Worm (Caenorhabditis elegans) whole organism, L4 larva: Measurements from ENCODE around the gene osm-8.
A peak's percentile ranks its signal among the peaks of the same experiment; 100 is the strongest.

Experiments used
- D1046.2 ChIP-seq: fragments of 200-800 bp; sonication (Bioruptor generic); IDR thresholded peaks from 2 replicates; pipeline ENCODE4 v1.3.6; 2022; ENCODE audit warnings: missing genetic modification characterization, missing compliant biosample characterization
- F37D6.2 ChIP-seq: sonication (generic microtip); optimal IDR thresholded peaks from 2 replicates; lab custom pipeline; 2016; ENCODE audit warnings: mild to moderate bottlenecking, missing genetic modification characterization, missing compliant biosample characterization
- F44E2.7 ChIP-seq: fragments of 200-800 bp; sonication (Bioruptor generic); IDR thresholded peaks from 2 replicates; pipeline ENCODE4 v2.1.2; 2022; ENCODE audit warnings: missing genetic modification characterization, missing compliant biosample characterization
- R02D3.7 ChIP-seq: fragments of 150-350 bp; sonication (generic microtip); optimal IDR thresholded peaks from 3 replicates; lab custom pipeline; 2014; ENCODE audit warnings: missing biosample characterization, missing genetic modification characterization
- ZK546.5 ChIP-seq, 2 experiments: sonication (generic microtip); optimal IDR thresholded peaks; 2 replicates each; lab custom pipeline; 2017; ENCODE audit warnings: missing biosample characterization in 2 of 2, missing genetic modification characterization in 2 of 2
- aha-1 ChIP-seq: fragments of 150-350 bp; peaks from one replicate; lab custom pipeline; 2014; ENCODE audit warnings: missing biosample characterization, missing genetic modification characterization
- aly-2 ChIP-seq: sonication (generic microtip); optimal IDR thresholded peaks from 2 replicates; lab custom pipeline; 2018; ENCODE audit warnings: missing biosample characterization, missing genetic modification characterization
- daf-12 ChIP-seq: fragments of 150-350 bp; optimal IDR thresholded peaks from 2 replicates; lab custom pipeline; 2014; ENCODE audit warnings: missing biosample characterization, missing genetic modification reagents, missing genetic modification characterization
- daf-16 ChIP-seq, 3 experiments: sonication (generic microtip); optimal IDR thresholded peaks; 2 replicates each; lab custom pipeline; 2016 to 2017; ENCODE audit warnings: missing genetic modification characterization in 3 of 3, missing genetic modification reagents in 3 of 3, mild to moderate bottlenecking in 2 of 3, missing compliant biosample characterization in 2 of 3, missing biosample characterization in 1 of 3, moderate library complexity in 1 of 3
- dmd-6 ChIP-seq: fragments of 200-800 bp; sonication (Bioruptor generic); IDR thresholded peaks from 2 replicates; pipeline ENCODE4 v1.3.6; 2022; ENCODE audit warnings: missing genetic modification reagents, missing genetic modification characterization, missing compliant biosample characterization
- duxl-1 ChIP-seq: sonication (generic microtip); optimal IDR thresholded peaks from 2 replicates; lab custom pipeline; 2016; ENCODE audit warnings: mild to moderate bottlenecking, missing genetic modification characterization, moderate library complexity, missing compliant biosample characterization; ENCODE audit not compliant: poor library complexity
- dve-1 ChIP-seq: sonication (generic microtip); optimal IDR thresholded peaks from 2 replicates; lab custom pipeline; 2017; ENCODE audit warnings: antibody characterized with exemption, mild to moderate bottlenecking, missing genetic modification characterization, missing compliant biosample characterization; ENCODE audit not compliant: insufficient read depth
- fos-1 ChIP-seq: fragments of 150-350 bp; optimal IDR thresholded peaks from 2 replicates; lab custom pipeline; 2014; ENCODE audit warnings: missing biosample characterization, missing genetic modification characterization
- gei-8 ChIP-seq: fragments of 200-800 bp; sonication (Bioruptor generic); optimal IDR thresholded peaks from 2 replicates; lab custom pipeline; 2018; ENCODE audit warnings: mild to moderate bottlenecking, missing genetic modification characterization, missing compliant biosample characterization
- hif-1 ChIP-seq, 2 experiments: sonication (generic microtip); optimal IDR thresholded peaks; 2 replicates each; lab custom pipeline; 2016 to 2017; ENCODE audit warnings: missing compliant biosample characterization in 2 of 2, missing genetic modification characterization in 2 of 2, missing genetic modification reagents in 2 of 2, missing genotype in 2 of 2, mild to moderate bottlenecking in 1 of 2
- hlh-11 ChIP-seq: fragments of 200-800 bp; sonication (Bioruptor generic); optimal IDR thresholded peaks from 2 replicates; lab custom pipeline; 2018; ENCODE audit warnings: mild to moderate bottlenecking, missing genetic modification characterization, missing compliant biosample characterization
- hlh-30 ChIP-seq: sonication (generic microtip); optimal IDR thresholded peaks from 2 replicates; lab custom pipeline; 2017; ENCODE audit warnings: antibody characterized with exemption, mild to moderate bottlenecking, missing genetic modification characterization, missing compliant biosample characterization; ENCODE audit not compliant: insufficient read depth
- hmg-1.1 ChIP-seq: fragments of 200-800 bp; sonication (Bioruptor generic); IDR thresholded peaks from 2 replicates; pipeline ENCODE4 v1.3.6; 2022; ENCODE audit warnings: missing genetic modification reagents, missing genetic modification characterization, missing compliant biosample characterization
- jun-1 ChIP-seq: fragments of 150-350 bp; optimal IDR thresholded peaks from 2 replicates; lab custom pipeline; 2014; ENCODE audit warnings: missing biosample characterization, missing genetic modification reagents, missing genetic modification characterization
- lin-13 ChIP-seq: fragments of 150-350 bp; optimal IDR thresholded peaks from 2 replicates; lab custom pipeline; 2014; ENCODE audit warnings: missing biosample characterization, missing genetic modification reagents, missing genetic modification characterization
- lin-38 ChIP-seq: fragments of 200-800 bp; sonication (Bioruptor generic); IDR thresholded peaks from 2 replicates; pipeline ENCODE4 v1.3.6; 2022; ENCODE audit warnings: missing genetic modification reagents, missing genetic modification characterization, missing compliant biosample characterization
- lin-39 ChIP-seq: fragments of 150-350 bp; optimal IDR thresholded peaks from 2 replicates; lab custom pipeline; 2014; ENCODE audit warnings: missing biosample characterization, missing genetic modification reagents, missing genetic modification characterization
- lir-3 ChIP-seq: sonication (generic microtip); optimal IDR thresholded peaks from 2 replicates; lab custom pipeline; 2016; ENCODE audit warnings: mild to moderate bottlenecking, missing genetic modification characterization, missing compliant biosample characterization
- madf-9 ChIP-seq: fragments of 200-800 bp; sonication (Bioruptor generic); conservative IDR thresholded peaks from 2 replicates; pipeline ENCODE4 v1.3.6; 2022; ENCODE audit warnings: missing genetic modification reagents, missing genetic modification characterization, missing compliant biosample characterization
- mdl-1 ChIP-seq, 2 experiments: fragments of 150-350 bp in 1 of 2; sonication (generic microtip) in 1 of 2; optimal IDR thresholded peaks; 2 replicates each; lab custom pipeline; 2014 to 2017; ENCODE audit warnings: missing biosample characterization in 2 of 2, missing genetic modification characterization in 2 of 2
- mep-1 ChIP-seq: fragments of 150-350 bp; sonication (generic microtip); optimal IDR thresholded peaks from 3 replicates; lab custom pipeline; 2014; ENCODE audit warnings: missing biosample characterization, missing genetic modification characterization
- mxl-2 ChIP-seq: fragments of 200-800 bp; sonication (Bioruptor generic); conservative IDR thresholded peaks from 2 replicates; pipeline ENCODE4 v1.3.6; 2022; ENCODE audit warnings: missing genetic modification reagents, missing genetic modification characterization, missing compliant biosample characterization
- mxl-3 ChIP-seq: fragments of 200-800 bp; sonication (Bioruptor generic); optimal IDR thresholded peaks from 2 replicates; lab custom pipeline; 2018; ENCODE audit warnings: mild to moderate bottlenecking, missing genetic modification characterization, missing compliant biosample characterization
- nhr-102 ChIP-seq: sonication (generic microtip); optimal IDR thresholded peaks from 2 replicates; lab custom pipeline; 2016; ENCODE audit warnings: mild to moderate bottlenecking, missing genetic modification characterization, moderate library complexity, missing compliant biosample characterization
- nhr-237 ChIP-seq: sonication (generic microtip); optimal IDR thresholded peaks from 2 replicates; lab custom pipeline; 2017; ENCODE audit warnings: missing biosample characterization, missing genetic modification characterization
- nhr-25 ChIP-seq: sonication (generic microtip); optimal IDR thresholded peaks from 2 replicates; lab custom pipeline; 2017; ENCODE audit warnings: missing genetic modification characterization, mild to moderate bottlenecking, missing compliant biosample characterization, antibody characterized with exemption, moderate library complexity, borderline replicate concordance; ENCODE audit not compliant: insufficient read depth
- nhr-28 ChIP-seq: fragments of 150-350 bp; optimal IDR thresholded peaks from 2 replicates; lab custom pipeline; 2014; ENCODE audit warnings: missing biosample characterization, missing genetic modification characterization
- nhr-42 ChIP-seq: fragments of 200-800 bp; sonication (Bioruptor generic); IDR thresholded peaks from 2 replicates; pipeline ENCODE4 v1.3.6; 2022; ENCODE audit warnings: missing genetic modification characterization, missing compliant biosample characterization
- nhr-6 ChIP-seq: fragments of 150-350 bp; optimal IDR thresholded peaks from 2 replicates; lab custom pipeline; 2014; ENCODE audit warnings: missing biosample characterization, missing genetic modification characterization
- nhr-76 ChIP-seq: fragments of 150-350 bp; optimal IDR thresholded peaks from 2 replicates; lab custom pipeline; 2014; ENCODE audit warnings: missing biosample characterization, missing genetic modification characterization
- php-3 ChIP-seq: fragments of 200-800 bp; sonication (Bioruptor generic); IDR thresholded peaks from 2 replicates; pipeline ENCODE4 v1.3.6; 2022; ENCODE audit warnings: missing genetic modification reagents, missing genetic modification characterization, missing compliant biosample characterization
- snpc-1.2 ChIP-seq: fragments of 200-800 bp; sonication (Bioruptor generic); IDR thresholded peaks from 2 replicates; pipeline ENCODE4 v1.3.6; 2022; ENCODE audit warnings: missing genetic modification reagents, missing genetic modification characterization, missing compliant biosample characterization
- spr-3 ChIP-seq: fragments of 200-800 bp; sonication (Bioruptor generic); optimal IDR thresholded peaks from 2 replicates; lab custom pipeline; 2018; ENCODE audit warnings: mild to moderate bottlenecking, missing genetic modification characterization, missing compliant biosample characterization
- unc-39 ChIP-seq: sonication (generic microtip); optimal IDR thresholded peaks from 2 replicates; lab custom pipeline; 2017; ENCODE audit warnings: missing biosample characterization, missing genetic modification characterization
- unc-62 ChIP-seq, 3 experiments: fragments of 150-350 bp in 1 of 3; sonication (generic microtip); optimal IDR thresholded peaks in 2 of 3; peaks in 1 of 3; 1 replicate in 1 of 3; 2 replicates in 2 of 3; lab custom pipeline; 2014 to 2017; ENCODE audit warnings: missing biosample characterization in 3 of 3, missing genetic modification characterization in 3 of 3, missing genetic modification reagents in 3 of 3, missing genotype in 1 of 3
- vab-7 ChIP-seq: fragments of 200-800 bp; sonication (Bioruptor generic); IDR thresholded peaks from 2 replicates; pipeline ENCODE4 v1.3.6; 2022; ENCODE audit warnings: missing genetic modification reagents, missing genetic modification characterization, missing compliant biosample characterization
- zfp-2 ChIP-seq: sonication (generic microtip); optimal IDR thresholded peaks from 2 replicates; lab custom pipeline; 2016; ENCODE audit warnings: mild to moderate bottlenecking, missing genetic modification characterization, missing compliant biosample characterization
- zip-11 ChIP-seq: fragments of 200-800 bp; sonication (Bioruptor generic); IDR thresholded peaks from 2 replicates; pipeline ENCODE4 v1.3.6; 2022; ENCODE audit warnings: missing genetic modification characterization, missing compliant biosample characterization
- ztf-11 ChIP-seq: fragments of 150-350 bp; optimal IDR thresholded peaks from 2 replicates; lab custom pipeline; 2014; ENCODE audit warnings: missing biosample characterization, missing genetic modification characterization

Gene osm-8

ce11 chrII:7605306-7605705 lies at the start of gene osm-8:
TSS of gene osm-8 (minus strand) at chrII:7605406.
- TF ChIP-seq F44E2.7 (GFP tag; lab: Robert Waterston, UW) (no peak), hlh-11 (tag; lab: Kevin White, UChicago) (peak; percentile 10), aha-1 (tag; lab: Kevin White, UChicago) (peak; percentile 24), nhr-25 (tag; lab: Kevin White, UChicago) (no peak)

DNA sequence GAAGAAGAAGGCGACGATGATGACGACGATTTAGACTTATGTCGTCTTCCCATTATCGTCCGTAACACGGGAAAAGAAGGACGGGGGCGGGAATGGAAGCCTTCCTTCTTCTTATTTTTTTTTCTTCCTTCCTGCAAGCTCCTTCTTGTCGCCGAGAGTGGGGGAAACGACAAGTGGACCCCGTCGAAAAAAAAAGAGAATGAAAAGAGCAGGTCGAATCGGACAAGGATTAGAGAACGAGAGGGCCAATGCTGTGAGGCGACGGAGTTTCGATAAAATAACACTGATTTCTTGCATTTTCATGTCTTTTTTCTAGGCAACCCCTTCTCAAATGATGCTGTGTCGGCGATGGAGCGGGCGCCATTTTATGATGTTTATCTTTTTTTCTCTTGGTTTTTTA lies 46.0 kb upstream of the osm-8 start, which contains the start of gene pde-4:
Gene pde-4 (minus strand): TSS at position 76 of the 400 bp plus-strand sequence.
- TF ChIP-seq zfp-2 (tag; lab: Kevin White, UChicago) = no peak
- TF ChIP-seq hmg-1.1 (GFP tag; lab: Robert Waterston, UW) = 0 out of 2 replicates have a peak, but pooled peaks have one; percentile 16
- no peak for TF ChIP-seq D1046.2 (GFP tag; lab: Robert Waterston, UW)
- peak in 1 of 2 experiments; percentile 94 for TF ChIP-seq unc-62 (GFP tag; optimal IDR thresholded peaks at IDR 0.05 in 1 of 2; lab: Kevin White, UChicago)
- TF ChIP-seq unc-62 (tag; optimal IDR thresholded peaks at IDR 0.05; lab: Kevin White, UChicago) = no peak
- TF ChIP-seq lin-39 (tag; lab: Kevin White, UChicago) = no peak
- no peak for TF ChIP-seq hlh-11 (tag; lab: Kevin White, UChicago)
- no peak for TF ChIP-seq mdl-1 (tag; optimal IDR thresholded peaks at IDR 0.05; lab: Kevin White, UChicago)
- TF ChIP-seq jun-1 (tag; lab: Kevin White, UChicago) = no peak
- no peak for TF ChIP-seq ztf-11
- TF ChIP-seq, all 104 proteins: peak for 2

DNA sequence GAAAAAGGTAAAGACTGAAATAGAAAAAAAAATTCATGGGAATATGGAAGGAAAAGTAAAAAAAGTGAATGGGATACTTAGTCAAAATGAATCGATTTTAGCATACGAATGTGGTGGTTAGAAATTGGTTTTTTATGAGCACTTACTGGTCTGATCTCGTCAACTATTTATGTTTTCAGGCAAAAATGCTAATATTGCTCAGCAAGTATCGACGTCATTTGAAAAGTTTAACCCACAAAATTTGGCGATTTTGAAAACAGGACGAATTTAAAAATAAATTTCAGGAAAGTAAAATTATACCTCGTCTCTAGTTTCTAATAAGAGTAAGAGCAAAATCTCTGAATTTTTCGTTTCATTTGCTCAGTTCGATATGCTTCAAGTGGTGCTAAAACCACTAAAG lies 38.0 kb upstream of the osm-8 start:
- TF ChIP-seq aha-1 (tag; lab: Kevin White, UChicago) (peak; percentile 60), nhr-102 (tag; lab: Kevin White, UChicago) (no peak), gei-8 (no peak)

ce11 chrII:7642016-7642653 lies 36.9 kb upstream of the osm-8 start:
- TF ChIP-seq lir-3 (tag; lab: Kevin White, UChicago) = no peak
- no peak for TF ChIP-seq spr-3 (GFP tag; lab: Kevin White, UChicago)
- no peak for TF ChIP-seq nhr-76 (tag; lab: Kevin White, UChicago)
- no peak for TF ChIP-seq madf-9 (GFP tag; lab: Robert Waterston, UW)
- TF ChIP-seq mxl-3 = peak; percentile 28
- TF ChIP-seq nhr-28 (tag; lab: Kevin White, UChicago) = no peak
- TF ChIP-seq unc-39 (tag; lab: Kevin White, UChicago) = no peak
- TF ChIP-seq daf-12 (tag; lab: Kevin White, UChicago) = no peak
- no peak for TF ChIP-seq snpc-1.2 (GFP tag; lab: Robert Waterston, UW)
- no peak for TF ChIP-seq duxl-1 (tag; lab: Kevin White, UChicago)
- TF ChIP-seq vab-7 (GFP tag; lab: Robert Waterston, UW) = peak; percentile 31; the same call in 1 of the 2 replicates
- TF ChIP-seq fos-1 (tag; lab: Kevin White, UChicago) = no peak
- no peak for TF ChIP-seq aly-2 (tag; lab: Kevin White, UChicago)
- no peak for TF ChIP-seq mxl-2 (GFP tag; lab: Robert Waterston, UW)
- no peak for TF ChIP-seq ZK546.5 (tag; optimal IDR thresholded peaks at IDR 0.05; lab: Kevin White, UChicago)
- no peak for TF ChIP-seq lin-13
- TF ChIP-seq mep-1 (tag; lab: Kevin White, UChicago) = peak; percentile 70
- TF ChIP-seq daf-16 (GFP tag; optimal IDR thresholded peaks at IDR 0.05; lab: Kevin White, UChicago) = peak in 1 of 2 experiments; percentile 80
- no peak for TF ChIP-seq daf-16 (tag; optimal IDR thresholded peaks at IDR 0.05; lab: Kevin White, UChicago)
- no peak for TF ChIP-seq dve-1 (tag; lab: Kevin White, UChicago)
- no peak for TF ChIP-seq R02D3.7 (tag; lab: Kevin White, UChicago)
- peak in 1 of 2 experiments; percentile 67 for TF ChIP-seq hif-1 (tag; optimal IDR thresholded peaks at IDR 0.05; lab: Kevin White, UChicago)
- TF ChIP-seq lin-38 (GFP tag; lab: Robert Waterston, UW) = peak; percentile 8; the same call in 1 of the 2 replicates
- TF ChIP-seq dmd-6 (GFP tag; lab: Robert Waterston, UW) = peak; percentile 36
- no peak for TF ChIP-seq zip-11 (GFP tag; lab: Robert Waterston, UW)
- peak; percentile 78 for TF ChIP-seq hlh-30 (tag; lab: Kevin White, UChicago)
- no peak for TF ChIP-seq nhr-237
- no peak for TF ChIP-seq nhr-42 (GFP tag; lab: Robert Waterston, UW)
- no peak for TF ChIP-seq nhr-6
- peak; percentile 51 for TF ChIP-seq F37D6.2 (tag; lab: Kevin White, UChicago)
- TF ChIP-seq php-3 (GFP tag; lab: Robert Waterston, UW) = no peak
